Fruit fly (Drosophila melanogaster) whole organism, embryonic: Measurements from ENCODE around the gene CG17744.

Experiments used
- Adf1 ChIP-seq: fragments of 200-800 bp; sonication (Bioruptor generic); IDR thresholded peaks from 2 replicates; pipeline ENCODE4 v1.3.6; 2022; ENCODE audit warnings: missing biosample characterization, missing genetic modification characterization
- Asciz ChIP-seq: fragments of 200-800 bp; sonication (Bioruptor generic); optimal IDR thresholded peaks from 2 replicates; lab custom pipeline; 2017; ENCODE audit warnings: missing biosample characterization, mild to moderate bottlenecking, missing genetic modification characterization, missing genetic modification reagents
- B-H2 ChIP-seq: fragments of 200-800 bp; sonication (Bioruptor generic); optimal IDR thresholded peaks from 2 replicates; lab custom pipeline; 2018; ENCODE audit warnings: missing biosample characterization, mild to moderate bottlenecking, missing genetic modification characterization
- CG10462 ChIP-seq: fragments of 200-800 bp; sonication (Bioruptor generic); optimal IDR thresholded peaks from 2 replicates; lab custom pipeline; 2016; ENCODE audit warnings: missing biosample characterization, missing genetic modification characterization
- CG10959 ChIP-seq: fragments of 200-800 bp; sonication (Bioruptor generic); IDR thresholded peaks from 2 replicates; pipeline ENCODE4 v1.3.6; 2022; ENCODE audit warnings: missing biosample characterization, missing genetic modification characterization
- CG11695 ChIP-seq: fragments of 200-800 bp; sonication (Bioruptor generic); IDR thresholded peaks from 3 replicates; pipeline ENCODE4 v1.3.6; 2022; ENCODE audit warnings: missing biosample characterization, missing genetic modification characterization
- CG12236 ChIP-seq: fragments of 200-800 bp; sonication (Bioruptor generic); optimal IDR thresholded peaks from 2 replicates; lab custom pipeline; 2016; ENCODE audit warnings: missing biosample characterization, missing genetic modification characterization
- CG12391 ChIP-seq: fragments of 200-800 bp; sonication (Bioruptor generic); optimal IDR thresholded peaks from 3 replicates; lab custom pipeline; 2018; ENCODE audit warnings: missing biosample characterization, mild to moderate bottlenecking, missing genetic modification characterization, moderate library complexity
- CG13287 ChIP-seq: fragments of 200-800 bp; sonication (Bioruptor generic); IDR thresholded peaks from 2 replicates; pipeline ENCODE4 v1.3.6; 2022; ENCODE audit warnings: missing biosample characterization, missing genetic modification characterization; ENCODE audit not compliant: partially characterized antibody
- CG14441 ChIP-seq: fragments of 200-800 bp; sonication (Bioruptor generic); IDR thresholded peaks from 2 replicates; pipeline ENCODE4 v1.3.6; 2022; ENCODE audit warnings: missing biosample characterization, missing genetic modification characterization
- CG1529 ChIP-seq: fragments of 200-800 bp; sonication (Bioruptor generic); optimal IDR thresholded peaks from 3 replicates; lab custom pipeline; 2018; ENCODE audit warnings: missing biosample characterization, missing genetic modification characterization
- CG1602 ChIP-seq: fragments of 200-800 bp; sonication (Bioruptor generic); optimal IDR thresholded peaks from 3 replicates; lab custom pipeline; 2016; ENCODE audit warnings: missing biosample characterization, missing genetic modification characterization
- CG1603 ChIP-seq: fragments of 200-800 bp; sonication (Bioruptor generic); optimal IDR thresholded peaks from 2 replicates; lab custom pipeline; 2019; ENCODE audit warnings: missing biosample characterization, mild to moderate bottlenecking, missing genetic modification characterization, moderate library complexity
- CG16779 ChIP-seq: fragments of 200-800 bp; sonication (Bioruptor generic); IDR thresholded peaks from 2 replicates; pipeline ENCODE4 v1.3.6; 2022; ENCODE audit warnings: missing biosample characterization, missing genetic modification characterization
- CG16863 ChIP-seq: fragments of 200-800 bp; sonication (Bioruptor generic); optimal IDR thresholded peaks from 3 replicates; lab custom pipeline; 2016; ENCODE audit warnings: missing biosample characterization, missing genetic modification characterization
- CG2120 ChIP-seq: fragments of 200-800 bp; sonication (Bioruptor generic); optimal IDR thresholded peaks from 3 replicates; lab custom pipeline; 2016; ENCODE audit warnings: missing biosample characterization, missing genetic modification characterization
- CG2875 ChIP-seq: fragments of 200-800 bp; sonication (Bioruptor generic); optimal IDR thresholded peaks from 2 replicates; lab custom pipeline; 2017; ENCODE audit warnings: missing biosample characterization, mild to moderate bottlenecking, missing genetic modification characterization, missing genetic modification reagents
- CG33557 ChIP-seq: fragments of 200-800 bp; sonication (Bioruptor generic); optimal IDR thresholded peaks from 2 replicates; lab custom pipeline; 2019; ENCODE audit warnings: missing biosample characterization, mild to moderate bottlenecking, missing genetic modification characterization, moderate library complexity
- CG3407 ChIP-seq: fragments of 200-800 bp; sonication (Bioruptor generic); optimal IDR thresholded peaks from 2 replicates; lab custom pipeline; 2018; ENCODE audit warnings: missing biosample characterization, mild to moderate bottlenecking, missing genetic modification characterization
- CG4360 ChIP-seq: fragments of 200-800 bp; sonication (Bioruptor generic); IDR thresholded peaks from 2 replicates; pipeline ENCODE4 v1.3.6; 2022; ENCODE audit warnings: missing biosample characterization, missing genetic modification characterization
- CG7928 ChIP-seq: fragments of 200-800 bp; sonication (Bioruptor generic); optimal IDR thresholded peaks from 2 replicates; lab custom pipeline; 2017; ENCODE audit warnings: missing biosample characterization, mild to moderate bottlenecking, missing genetic modification characterization
- CG8765 ChIP-seq: fragments of 200-800 bp; sonication (Bioruptor generic); IDR thresholded peaks from 2 replicates; pipeline ENCODE4 v1.3.6; 2022; ENCODE audit warnings: missing biosample characterization, missing genetic modification characterization
- CG8944 ChIP-seq: fragments of 200-800 bp; sonication (Bioruptor generic); optimal IDR thresholded peaks from 3 replicates; lab custom pipeline; 2016; ENCODE audit warnings: missing biosample characterization, missing genetic modification characterization
- CG9797 ChIP-seq: fragments of 200-800 bp; sonication (Bioruptor generic); optimal IDR thresholded peaks from 3 replicates; lab custom pipeline; 2018; ENCODE audit warnings: missing biosample characterization, mild to moderate bottlenecking, missing genetic modification characterization
- D ChIP-seq, 2 experiments: fragments of 200-800 bp in 1 of 2; fragments of >200 bp in 1 of 2; sonication (Bioruptor generic) in 1 of 2; optimal IDR thresholded peaks; 2 replicates in 1 of 2; 3 replicates in 1 of 2; lab custom pipeline; 2017; ENCODE audit warnings: mild to moderate bottlenecking in 1 of 2, missing biosample characterization in 1 of 2, missing genetic modification characterization in 1 of 2, missing genetic modification reagents in 1 of 2
- Dbx ChIP-seq: fragments of 200-800 bp; sonication (Bioruptor generic); IDR thresholded peaks from 3 replicates; pipeline ENCODE4 v1.3.6; 2022; ENCODE audit warnings: missing biosample characterization, missing genetic modification characterization
- Dek ChIP-seq: fragments of 200-800 bp; sonication (Bioruptor generic); optimal IDR thresholded peaks from 3 replicates; lab custom pipeline; 2019; ENCODE audit warnings: missing biosample characterization, mild to moderate bottlenecking, missing genetic modification characterization, moderate library complexity
- Dip2 ChIP-seq: fragments of 200-800 bp; sonication (Bioruptor generic); IDR thresholded peaks from 2 replicates; pipeline ENCODE4 v1.3.6; 2022; ENCODE audit warnings: missing biosample characterization, missing genetic modification characterization
- ERR ChIP-seq: fragments of 200-800 bp; sonication (Bioruptor generic); optimal IDR thresholded peaks from 2 replicates; lab custom pipeline; 2016; ENCODE audit warnings: missing biosample characterization, missing genetic modification characterization
- H15 ChIP-seq: fragments of 200-800 bp; sonication (Bioruptor generic); IDR thresholded peaks from 3 replicates; pipeline ENCODE4 v1.3.6; 2022; ENCODE audit warnings: missing biosample characterization, missing genetic modification characterization
- Lpt ChIP-seq: fragments of >200 bp; optimal IDR thresholded peaks from 2 replicates; lab custom pipeline; 2018; ENCODE audit warnings: missing biosample characterization, missing genetic modification characterization
- NK7.1 ChIP-seq: fragments of 200-800 bp; sonication (Bioruptor generic); optimal IDR thresholded peaks from 3 replicates; lab custom pipeline; 2016; ENCODE audit warnings: missing biosample characterization, missing genetic modification characterization
- Poxn ChIP-seq: fragments of 200-800 bp; sonication (Bioruptor generic); IDR thresholded peaks from 2 replicates; pipeline ENCODE4 v1.3.6; 2022; ENCODE audit warnings: missing biosample characterization, missing genetic modification characterization
- Trl ChIP-seq, 3 experiments: fragments of >200 bp in 2 of 3; fragments of 200-800 bp in 1 of 3; sonication (Bioruptor generic) in 1 of 3; optimal IDR thresholded peaks; 2 replicates in 1 of 3; 3 replicates in 2 of 3; lab custom pipeline; 2016 to 2017; ENCODE audit warnings: missing biosample characterization in 1 of 3, missing genetic modification characterization in 1 of 3
- amos ChIP-seq: fragments of 200-800 bp; sonication (Bioruptor generic); IDR thresholded peaks from 2 replicates; pipeline ENCODE4 v1.3.6; 2022; ENCODE audit warnings: missing biosample characterization, missing genetic modification characterization; ENCODE audit not compliant: partially characterized antibody
- da ChIP-seq: fragments of 200-800 bp; sonication (Bioruptor generic); optimal IDR thresholded peaks from 2 replicates; lab custom pipeline; 2016; ENCODE audit warnings: missing biosample characterization, missing genetic modification characterization
- dimm ChIP-seq: fragments of 200-800 bp; sonication (Bioruptor generic); IDR thresholded peaks from 2 replicates; pipeline ENCODE4 v1.3.6; 2022; ENCODE audit warnings: missing biosample characterization, missing genetic modification characterization
- dmrt11E ChIP-seq: fragments of 200-800 bp; sonication (Bioruptor generic); optimal IDR thresholded peaks from 3 replicates; lab custom pipeline; 2018; ENCODE audit warnings: missing biosample characterization, mild to moderate bottlenecking, missing genetic modification characterization, moderate library complexity
- dmrt99B ChIP-seq: fragments of 200-800 bp; sonication (Bioruptor generic); optimal IDR thresholded peaks from 2 replicates; lab custom pipeline; 2018; ENCODE audit warnings: missing biosample characterization, mild to moderate bottlenecking, missing genetic modification characterization, moderate library complexity
- eyg ChIP-seq: fragments of 200-800 bp; sonication (Bioruptor generic); optimal IDR thresholded peaks from 3 replicates; lab custom pipeline; 2016; ENCODE audit warnings: missing biosample characterization, missing genetic modification characterization
- fd3F ChIP-seq: fragments of 200-800 bp; sonication (Bioruptor generic); optimal IDR thresholded peaks from 2 replicates; lab custom pipeline; 2018; ENCODE audit warnings: missing biosample characterization, mild to moderate bottlenecking, missing genetic modification characterization, moderate library complexity
- gcm ChIP-seq: fragments of 200-800 bp; sonication (Bioruptor generic); optimal IDR thresholded peaks from 2 replicates; lab custom pipeline; 2019; ENCODE audit warnings: missing biosample characterization, mild to moderate bottlenecking, missing genetic modification characterization, moderate library complexity
- gcm2 ChIP-seq: fragments of 200-800 bp; sonication (Bioruptor generic); optimal IDR thresholded peaks from 2 replicates; lab custom pipeline; 2016; ENCODE audit warnings: missing biosample characterization, missing genetic modification characterization
- grau ChIP-seq: fragments of 200-800 bp; optimal IDR thresholded peaks from 3 replicates; lab custom pipeline; 2019; ENCODE audit warnings: missing biosample characterization, mild to moderate bottlenecking, missing genetic modification characterization, moderate library complexity
- grn ChIP-seq: fragments of 200-800 bp; sonication (Bioruptor generic); optimal IDR thresholded peaks from 3 replicates; lab custom pipeline; 2017; ENCODE audit warnings: missing biosample characterization, missing genetic modification characterization
- lilli ChIP-seq: fragments of 200-800 bp; sonication (Bioruptor generic); optimal IDR thresholded peaks from 3 replicates; lab custom pipeline; 2016; ENCODE audit warnings: missing biosample characterization, missing genetic modification characterization
- pnt ChIP-seq: fragments of 200-800 bp; sonication (Bioruptor generic); optimal IDR thresholded peaks from 3 replicates; lab custom pipeline; 2016; ENCODE audit warnings: missing biosample characterization, missing genetic modification characterization
- salm ChIP-seq: fragments of 200-800 bp; sonication (Bioruptor generic); optimal IDR thresholded peaks from 2 replicates; lab custom pipeline; 2018; ENCODE audit warnings: missing biosample characterization, mild to moderate bottlenecking, missing genetic modification characterization
- schlank ChIP-seq: fragments of 200-800 bp; sonication (Bioruptor generic); optimal IDR thresholded peaks from 2 replicates; lab custom pipeline; 2018; ENCODE audit warnings: missing biosample characterization, mild to moderate bottlenecking, missing genetic modification characterization

CG17744 gene

dm6 chr3L:6988942-6989569 lies 37.5 kb downstream of the CG17744 start (continued):
- TF ChIP-seq CG8944: peak; percentile 63
- TF ChIP-seq Dbx (GFP tag; lab: Robert Waterston, UW): peak; percentile 77
- TF ChIP-seq CG8765 (GFP tag; lab: Robert Waterston, UW): peak; percentile 32
- no peak for TF ChIP-seq CG4360
- peak; percentile 80 for TF ChIP-seq fd3F (GFP tag; lab: Kevin White, UChicago)
- TF ChIP-seq grn (GFP tag; lab: Kevin White, UChicago): peak; percentile 28
- peak; percentile 61 for TF ChIP-seq CG7928 (GFP tag; lab: Kevin White, UChicago)
- TF ChIP-seq amos (GFP tag; lab: Robert Waterston, UW): no peak
- TF ChIP-seq CG1602 (GFP tag; lab: Kevin White, UChicago): peak; percentile 87
- TF ChIP-seq CG10959: peak; percentile 56; the same call in 1 of the 2 replicates
- no peak for TF ChIP-seq Trl (optimal IDR thresholded peaks at IDR 0.05; lab: Kevin White, UChicago)
- peak; percentile 72 for TF ChIP-seq Trl (GFP tag; optimal IDR thresholded peaks at IDR 0.05; lab: Kevin White, UChicago)
- TF ChIP-seq Dip2 (GFP tag; lab: Robert Waterston, UW): no peak
- TF ChIP-seq lilli (GFP tag; lab: Kevin White, UChicago): peak; percentile 71
- TF ChIP-seq CG14441 (GFP tag; lab: Robert Waterston, UW): peak; percentile 79
- TF ChIP-seq Adf1 (GFP tag; lab: Robert Waterston, UW): peak; percentile 79
- TF ChIP-seq CG12236 (GFP tag; lab: Kevin White, UChicago): no peak
- 0 out of 2 replicates have a peak, but pooled peaks have one; percentile 20 for TF ChIP-seq dimm (GFP tag; lab: Robert Waterston, UW)
- TF ChIP-seq da (GFP tag; lab: Kevin White, UChicago): peak; percentile 36
- peak; percentile 95 for TF ChIP-seq Asciz (GFP tag; lab: Kevin White, UChicago)
- TF ChIP-seq CG2875 (GFP tag; lab: Kevin White, UChicago): peak; percentile 85
- TF ChIP-seq dmrt99B (tag; lab: Kevin White, UChicago): peak; percentile 96
- TF ChIP-seq salm (tag; lab: Kevin White, UChicago): peak; percentile 65
- TF ChIP-seq CG16863 (GFP tag; lab: Kevin White, UChicago): peak; percentile 64
- TF ChIP-seq CG11695 (GFP tag; lab: Robert Waterston, UW): peak; percentile 90
- TF ChIP-seq ERR (GFP tag; lab: Kevin White, UChicago): no peak
- peak; percentile 51 for TF ChIP-seq eyg
- TF ChIP-seq CG33557 (GFP tag; lab: Kevin White, UChicago): peak; percentile 87
- peak; percentile 72 for TF ChIP-seq CG1529 (GFP tag; lab: Kevin White, UChicago)
- peak; percentile 63 for TF ChIP-seq Poxn
- peak; percentile 53 for TF ChIP-seq B-H2
- peak; percentile 7 for TF ChIP-seq schlank (tag; lab: Kevin White, UChicago)
- peak; percentile 64 for TF ChIP-seq NK7.1
- TF ChIP-seq pnt (GFP tag; lab: Kevin White, UChicago): peak; percentile 74
- no peak for TF ChIP-seq gcm2 (GFP tag; lab: Kevin White, UChicago)
- TF ChIP-seq CG12391 (tag; lab: Kevin White, UChicago): peak; percentile 94
- peak; percentile 93 for TF ChIP-seq grau (tag; lab: Kevin White, UChicago)
- TF ChIP-seq Lpt (GFP tag; lab: Kevin White, UChicago): no peak
- TF ChIP-seq D (optimal IDR thresholded peaks at IDR 0.05; lab: Kevin White, UChicago): no peak
- peak; percentile 96 for TF ChIP-seq D (GFP tag; optimal IDR thresholded peaks at IDR 0.05; lab: Kevin White, UChicago)
- TF ChIP-seq CG2120: peak; percentile 78
- no peak for TF ChIP-seq CG16779 (GFP tag; lab: Robert Waterston, UW)
- TF ChIP-seq CG9797 (GFP tag; lab: Kevin White, UChicago): peak; percentile 25
- TF ChIP-seq Dek (tag; lab: Kevin White, UChicago): peak; percentile 83
- TF ChIP-seq H15 (GFP tag; lab: Robert Waterston, UW): peak; percentile 68; the same call in 2 of the 3 replicates
- TF ChIP-seq CG1603: peak; percentile 51
- peak; percentile 84 for TF ChIP-seq CG3407 (GFP tag; lab: Kevin White, UChicago)
- peak; percentile 82 for TF ChIP-seq gcm
- peak; percentile 92 for TF ChIP-seq dmrt11E (tag; lab: Kevin White, UChicago)
- TF ChIP-seq CG10462: peak; percentile 68
- TF ChIP-seq CG13287 (GFP tag; lab: Robert Waterston, UW): no peak; the same call in 1 of the 2 replicates
